Worm (Caenorhabditis elegans): ENCODE measurements around the gene nhr-99.

nhr-99 gene

DNA sequence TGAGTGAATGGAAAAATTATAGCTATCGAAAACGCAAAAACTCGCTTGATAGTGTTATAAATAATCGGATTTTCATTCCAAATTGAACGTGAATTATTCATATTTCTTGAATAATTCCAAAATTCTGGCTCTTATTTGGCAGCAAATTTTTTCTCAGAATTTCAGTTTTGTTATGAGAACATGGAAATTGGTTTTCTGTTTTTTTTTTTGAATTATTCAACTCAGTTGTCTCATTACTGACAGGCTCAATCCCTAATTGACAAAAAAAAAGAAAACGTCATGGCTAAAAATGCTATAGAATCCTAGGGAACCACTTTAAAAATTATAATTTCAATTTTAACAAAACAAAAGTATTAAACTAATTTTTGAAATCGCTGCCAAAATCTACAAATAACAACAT is 25.4 kb upstream of the nhr-99 start, which contains the start of gene srh-35:
Gene srh-35 (minus strand): TSS at position 101 of the 400 bp plus-strand sequence.
- TF ChIP-seq elt-3 (tag; optimal IDR thresholded peaks at IDR 0.05) (no peak), nhr-28 (tag; optimal IDR thresholded peaks at IDR 0.05) (no peak), flh-1 (GFP tag; optimal IDR thresholded peaks at IDR 0.05) (no peak)

DNA sequence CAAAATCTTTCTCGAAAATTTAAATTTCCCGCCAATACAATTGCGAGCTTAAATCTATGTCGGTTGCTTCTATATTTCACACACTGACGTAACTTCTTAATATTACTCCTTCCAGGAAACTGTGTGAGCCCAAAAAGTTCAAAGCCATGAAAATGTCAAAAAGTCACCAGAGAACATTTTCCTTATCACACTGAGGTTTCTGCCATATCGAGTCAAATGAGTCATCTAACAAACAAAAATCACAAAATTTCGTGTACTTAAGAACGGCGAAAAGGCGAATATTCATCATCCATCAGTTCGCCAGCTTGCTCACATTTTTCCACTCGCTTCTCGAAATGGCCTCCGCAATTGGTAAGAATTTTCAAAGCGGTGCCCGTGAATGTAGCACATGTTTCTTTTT is 24.9 kb upstream of the nhr-99 start, which contains the start of gene M02H5.8:
Gene M02H5.8 (plus strand): TSS at position 297 of the 400 bp plus-strand sequence.
- no peak for TF ChIP-seq unc-39 (tag; optimal IDR thresholded peaks at IDR 0.05)
- TF ChIP-seq unc-62 (GFP tag; optimal IDR thresholded peaks at IDR 0.05), result no peak
- TF ChIP-seq mep-1 (tag; optimal IDR thresholded peaks at IDR 0.05), result no peak

DNA sequence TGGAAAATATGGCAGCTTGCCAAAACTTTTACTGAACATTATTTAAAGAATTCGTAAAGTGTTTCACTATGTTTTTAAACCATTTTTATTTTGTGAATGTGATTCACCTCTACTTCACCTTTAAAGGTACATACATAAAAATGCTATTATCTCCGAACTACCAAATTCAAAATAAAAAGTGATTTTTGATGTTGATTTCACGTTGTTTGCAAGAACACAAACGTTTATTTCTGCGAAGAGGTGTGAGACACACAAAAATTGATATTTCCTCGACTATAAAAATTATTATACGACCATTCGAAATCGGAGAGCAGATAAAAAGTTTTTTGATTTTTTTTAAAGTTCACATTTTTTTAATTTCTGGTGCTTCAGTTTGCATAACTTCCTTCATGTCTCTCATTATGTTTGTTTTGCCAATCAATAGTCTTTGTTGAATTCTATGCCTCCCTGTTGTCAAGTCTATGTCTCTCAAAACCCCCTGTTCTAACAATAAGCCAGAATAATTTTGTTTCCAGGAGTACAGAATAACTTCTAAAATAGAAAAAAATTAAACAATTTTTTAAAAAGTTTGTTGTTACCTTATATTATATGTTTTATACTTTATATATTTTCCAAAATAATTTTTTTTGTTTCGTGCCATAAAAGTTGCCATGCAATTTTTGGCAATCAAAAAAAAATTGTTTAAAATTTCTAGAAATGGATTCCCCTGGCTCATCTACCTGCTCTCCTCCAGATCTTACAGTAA is 23.6 kb upstream of the nhr-99 start, which contains the start of gene nhr-123:
Gene nhr-123 (plus strand): TSS at position 695 of the 745 bp plus-strand sequence.
- TF ChIP-seq mab-5 (tag; optimal IDR thresholded peaks at IDR 0.05) (no peak), elt-3 (tag; optimal IDR thresholded peaks at IDR 0.05) (no peak), blmp-1 (tag; optimal IDR thresholded peaks at IDR 0.05) (no peak), ceh-39 (tag; optimal IDR thresholded peaks at IDR 0.05) (no peak), unc-62 (GFP tag; optimal IDR thresholded peaks at IDR 0.05) (no peak), nhr-76 (tag; optimal IDR thresholded peaks at IDR 0.05) (no peak), ces-1 (GFP tag; optimal IDR thresholded peaks at IDR 0.05) (no peak), ham-2 (GFP tag; optimal IDR thresholded peaks at IDR 0.05) (no peak), bed-3 (GFP tag; optimal IDR thresholded peaks at IDR 0.05) (no peak), flh-1 (GFP tag; optimal IDR thresholded peaks at IDR 0.05) (no peak), lin-13 (tag; optimal IDR thresholded peaks at IDR 0.05) (no peak), zip-8 (tag; optimal IDR thresholded peaks at IDR 0.05) (no peak), cnd-1 (tag; optimal IDR thresholded peaks at IDR 0.05) (no peak), drap-1 (GFP tag; optimal IDR thresholded peaks at IDR 0.05) (no peak), snpc-4 (tag; optimal IDR thresholded peaks at IDR 0.05) (no peak), M03D4.4 (tag; optimal IDR thresholded peaks at IDR 0.05) (no peak), nhr-237 (tag; optimal IDR thresholded peaks at IDR 0.05) (no peak), nhr-2 (tag; optimal IDR thresholded peaks at IDR 0.05) (no peak), lsy-2 (tag; optimal IDR thresholded peaks at IDR 0.05) (no peak)

DNA sequence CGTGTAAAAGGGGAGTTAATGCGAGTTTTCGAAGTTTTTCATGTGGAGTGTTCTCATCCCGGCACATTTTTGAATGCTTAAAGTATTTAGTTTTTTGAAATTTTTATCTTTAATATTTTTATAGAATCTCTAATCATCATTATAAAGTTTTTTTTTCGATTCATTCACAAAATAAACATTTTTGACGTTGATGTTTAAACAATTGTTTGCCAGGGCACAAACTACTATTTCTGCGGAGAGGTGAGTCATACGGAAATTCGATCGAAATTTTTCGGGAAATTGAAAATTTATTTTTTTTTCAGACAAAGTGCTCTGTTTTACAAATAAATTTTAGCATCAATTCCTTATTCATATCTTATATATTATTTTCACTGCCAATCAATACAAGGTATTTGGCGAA is 21.0 kb upstream of the nhr-99 start, which contains the start of gene nhr-98:
Gene nhr-98 (plus strand): TSS at position 301 of the 400 bp plus-strand sequence.
- TF ChIP-seq mls-2 (tag; optimal IDR thresholded peaks at IDR 0.05), result no peak
- TF ChIP-seq drap-1 (GFP tag; optimal IDR thresholded peaks at IDR 0.05), result no peak
- no peak for TF ChIP-seq ces-1 (GFP tag; optimal IDR thresholded peaks at IDR 0.05)
- TF ChIP-seq ztf-11 (tag; optimal IDR thresholded peaks at IDR 0.05), result no peak
- no peak for TF ChIP-seq unc-39 (tag; optimal IDR thresholded peaks at IDR 0.05)
- no peak for TF ChIP-seq unc-120 (tag; optimal IDR thresholded peaks at IDR 0.05; ENCODE audit: poor library complexity, severe bottlenecking)
- no peak for TF ChIP-seq pha-4 (tag; optimal IDR thresholded peaks at IDR 0.05)
- TF ChIP-seq ham-2 (GFP tag; optimal IDR thresholded peaks at IDR 0.05), result no peak
- no peak for TF ChIP-seq snpc-4 (tag; optimal IDR thresholded peaks at IDR 0.05)

DNA sequence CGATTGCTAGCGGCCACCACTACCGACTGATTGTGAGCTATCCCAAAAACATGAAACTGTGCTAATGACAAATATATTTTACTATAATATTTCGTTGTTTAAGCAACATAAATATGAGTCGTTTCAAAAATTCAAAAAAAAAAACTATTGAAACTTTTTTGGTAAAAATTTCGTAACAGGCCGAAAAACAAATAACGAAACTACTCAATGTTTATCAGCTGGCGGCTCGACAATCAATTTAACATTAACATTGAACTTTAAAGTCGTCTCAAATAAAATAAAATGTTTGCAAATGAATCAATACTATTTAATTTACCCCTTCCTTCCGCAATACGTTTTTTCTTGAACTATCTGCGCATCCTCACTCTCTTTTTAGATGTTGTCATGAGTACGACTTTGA is 16.7 kb upstream of the nhr-99 start:
- TF ChIP-seq nhr-12 (tag; optimal IDR thresholded peaks at IDR 0.05) (no peak), nhr-28 (tag; optimal IDR thresholded peaks at IDR 0.05) (no peak), cnd-1 (tag; optimal IDR thresholded peaks at IDR 0.05) (no peak), elt-1 (tag; optimal IDR thresholded peaks at IDR 0.05; ENCODE audit: borderline replicate concordance, insufficient read depth) (no peak), unc-120 (tag; optimal IDR thresholded peaks at IDR 0.05; ENCODE audit: poor library complexity, severe bottlenecking) (no peak), lin-13 (tag; optimal IDR thresholded peaks at IDR 0.05) (no peak), drap-1 (GFP tag; optimal IDR thresholded peaks at IDR 0.05) (no peak), nhr-76 (tag; optimal IDR thresholded peaks at IDR 0.05) (no peak), blmp-1 (tag; optimal IDR thresholded peaks at IDR 0.05) (no peak), ceh-83 (GFP tag; optimal IDR thresholded peaks at IDR 0.05) (no peak), lin-32 (GFP tag; optimal IDR thresholded peaks at IDR 0.05) (no peak), sptf-1 (tag; optimal IDR thresholded peaks at IDR 0.05) (no peak), ceh-39 (tag; optimal IDR thresholded peaks at IDR 0.05) (no peak), unc-39 (tag; optimal IDR thresholded peaks at IDR 0.05) (no peak), nhr-237 (tag; optimal IDR thresholded peaks at IDR 0.05) (no peak), mls-2 (tag; optimal IDR thresholded peaks at IDR 0.05) (no peak), mab-5 (tag; optimal IDR thresholded peaks at IDR 0.05) (no peak), unc-62 (GFP tag; optimal IDR thresholded peaks at IDR 0.05) (no peak)

Data from whole organism, mixed stage, embryonic.